Worm (Caenorhabditis elegans): ENCODE data around the gene T26G10.5.

Gene T26G10.5

DNA sequence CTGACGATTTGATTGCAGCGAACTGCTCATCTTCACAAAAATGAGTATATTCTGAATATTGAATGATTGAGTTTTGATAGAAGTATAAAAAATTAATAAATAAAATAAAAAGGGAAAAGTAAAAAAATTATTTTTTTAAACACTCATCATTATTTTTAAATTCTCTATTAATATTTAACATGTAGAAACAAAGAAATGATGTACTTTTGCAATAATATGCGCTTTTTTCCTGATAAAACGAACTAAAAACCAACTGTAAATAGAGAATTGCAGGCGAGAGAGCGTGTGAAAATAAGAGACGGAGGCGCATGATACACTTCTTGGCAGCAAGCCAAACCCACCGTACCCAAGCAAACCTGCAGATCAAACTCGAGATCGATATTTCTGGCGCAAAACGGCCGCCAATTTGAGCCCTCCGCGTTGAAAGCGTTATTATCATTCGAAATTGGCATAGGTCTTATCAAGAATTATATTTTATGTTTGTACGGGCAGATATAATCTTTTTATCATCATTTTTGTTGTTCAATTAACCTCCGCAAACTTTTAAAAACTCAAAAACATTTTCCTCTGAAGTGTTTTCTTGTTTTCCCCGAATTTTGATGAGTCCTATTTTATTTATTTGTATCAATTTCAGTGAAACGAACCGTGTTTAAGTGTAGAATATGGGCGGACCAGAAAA, 29.9 kb upstream of the T26G10.5 start, which contains the start of the genes rheb-1 and spk-1:
Gene rheb-1 (minus strand): TSS at position 51 of the 679 bp plus-strand sequence.
Gene spk-1 (plus strand): TSS at position 629 of the 679 bp plus-strand sequence.
- TF ChIP-seq ama-1 (optimal IDR thresholded peaks at IDR 0.05) (no peak), dve-1 (tag; optimal IDR thresholded peaks at IDR 0.05) (peak; percentile 31), tbx-2 (tag; optimal IDR thresholded peaks at IDR 0.05) (peak; percentile 58), syd-9 (tag; optimal IDR thresholded peaks at IDR 0.05) (peak; percentile 26), pqm-1 (tag; optimal IDR thresholded peaks at IDR 0.05) (peak; percentile 38), sox-4 (tag; optimal IDR thresholded peaks at IDR 0.05) (no peak), lim-6 (tag; optimal IDR thresholded peaks at IDR 0.05) (no peak), che-1 (tag; optimal IDR thresholded peaks at IDR 0.05) (peak; percentile 34), ceh-48 (tag; optimal IDR thresholded peaks at IDR 0.05) (peak; percentile 94), madf-2 (tag; optimal IDR thresholded peaks at IDR 0.05) (peak; percentile 28), hlh-30 (tag; optimal IDR thresholded peaks at IDR 0.05; ENCODE audit: insufficient read depth) (peak; percentile 83), unc-42 (tag; optimal IDR thresholded peaks at IDR 0.05) (peak; percentile 5), ceh-18 (tag; optimal IDR thresholded peaks at IDR 0.05) (peak; percentile 29), ceh-31 (tag; optimal IDR thresholded peaks at IDR 0.05) (peak; percentile 45), tbx-7 (tag; optimal IDR thresholded peaks at IDR 0.05) (no peak), nhr-232 (tag; optimal IDR thresholded peaks at IDR 0.05) (no peak), ceh-34 (tag; optimal IDR thresholded peaks at IDR 0.05) (no peak), nfya-1 (tag; optimal IDR thresholded peaks at IDR 0.05) (peak; percentile 77), elt-2 (tag; optimal IDR thresholded peaks at IDR 0.05) (peak; percentile 85), unc-55 (GFP tag; optimal IDR thresholded peaks at IDR 0.05) (peak; percentile 52), ets-4 (tag; optimal IDR thresholded peaks at IDR 0.05) (peak; percentile 22), gmeb-2 (tag; optimal IDR thresholded peaks at IDR 0.05) (no peak)

DNA sequence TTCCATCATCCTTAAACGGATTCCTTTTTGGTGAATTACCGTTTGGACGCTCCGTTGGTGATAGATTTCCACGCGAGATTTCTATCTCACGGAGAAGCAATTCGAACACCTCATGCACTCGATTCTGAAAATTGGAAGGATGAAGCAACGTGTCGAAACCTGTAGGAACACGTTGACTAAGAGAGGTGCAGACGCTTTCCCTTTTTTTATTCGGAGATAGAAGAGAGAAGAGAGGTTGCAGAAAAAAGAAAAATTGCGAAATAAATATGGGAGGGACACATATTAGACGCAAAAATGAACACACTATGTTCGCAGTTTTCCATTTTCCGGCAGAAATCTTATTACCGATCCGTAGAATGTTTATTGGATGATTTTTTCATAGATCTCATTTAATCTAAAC, 28.5 kb upstream of the T26G10.5 start:
- TF ChIP-seq zip-5 (tag; optimal IDR thresholded peaks at IDR 0.05) (no peak), ceh-48 (tag; optimal IDR thresholded peaks at IDR 0.05) (no peak), ref-2 (tag; optimal IDR thresholded peaks at IDR 0.05) (no peak), pha-2 (tag; optimal IDR thresholded peaks at IDR 0.05) (no peak), hlh-8 (tag; optimal IDR thresholded peaks at IDR 0.05) (no peak), ceh-9 (tag; optimal IDR thresholded peaks at IDR 0.05) (no peak), ztf-16 (tag; optimal IDR thresholded peaks at IDR 0.05) (no peak), eyg-1 (tag; optimal IDR thresholded peaks at IDR 0.05) (no peak), ceh-14 (tag; optimal IDR thresholded peaks at IDR 0.05) (no peak)

ce11 chrIII:9453962-9454361, 27.8 kb upstream of the T26G10.5 start, which contains the start of gene F54C8.7:
TSS of gene F54C8.7 (minus strand) at chrIII:9454062.
- TF ChIP-seq hlh-15 (tag; optimal IDR thresholded peaks at IDR 0.05) (no peak), lim-6 (tag; optimal IDR thresholded peaks at IDR 0.05) (no peak), F13H6.1 (tag; optimal IDR thresholded peaks at IDR 0.05) (no peak), hlh-8 (tag; optimal IDR thresholded peaks at IDR 0.05) (no peak), hlh-6 (tag; optimal IDR thresholded peaks at IDR 0.05) (no peak), pax-1 (tag; optimal IDR thresholded peaks at IDR 0.05) (no peak), K02D7.2 (tag; optimal IDR thresholded peaks at IDR 0.05) (no peak), unc-55 (GFP tag; optimal IDR thresholded peaks at IDR 0.05) (no peak), sox-4 (tag; optimal IDR thresholded peaks at IDR 0.05) (no peak)

DNA sequence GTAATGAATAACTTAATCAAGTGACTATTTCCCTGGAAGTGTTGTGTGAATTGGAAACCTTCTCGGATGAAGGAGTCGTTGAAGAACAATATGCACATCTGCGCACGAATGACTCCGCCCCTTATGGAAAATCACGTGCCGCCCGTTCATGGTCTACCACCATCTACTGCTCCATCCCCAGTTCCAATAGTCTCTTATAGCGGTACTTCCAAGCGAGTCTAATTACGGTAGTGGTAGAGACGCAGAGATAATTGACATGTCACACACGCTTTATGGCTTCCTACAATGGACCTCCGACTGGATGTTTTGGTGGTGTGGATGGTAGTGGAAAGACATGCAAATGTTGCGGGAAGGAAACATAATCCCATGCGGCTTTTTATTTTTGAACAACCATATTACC, 24.7 kb upstream of the T26G10.5 start:
- no peak for TF ChIP-seq ceh-48 (tag; optimal IDR thresholded peaks at IDR 0.05)
- TF ChIP-seq unc-55 (GFP tag; optimal IDR thresholded peaks at IDR 0.05): peak; percentile 40
- TF ChIP-seq hlh-6 (tag; optimal IDR thresholded peaks at IDR 0.05): no peak
- TF ChIP-seq nhr-11 (tag; optimal IDR thresholded peaks at IDR 0.05): no peak
- no peak for TF ChIP-seq rnt-1 (tag; optimal IDR thresholded peaks at IDR 0.05)
- no peak for TF ChIP-seq ttx-3 (tag; optimal IDR thresholded peaks at IDR 0.05)
- no peak for TF ChIP-seq pqm-1 (tag; optimal IDR thresholded peaks at IDR 0.05)
- no peak for TF ChIP-seq nhr-232 (tag; optimal IDR thresholded peaks at IDR 0.05)
- TF ChIP-seq fkh-10 (GFP tag; optimal IDR thresholded peaks at IDR 0.05): no peak
- TF ChIP-seq fax-1 (tag; optimal IDR thresholded peaks at IDR 0.05): no peak
- TF ChIP-seq ama-1 (optimal IDR thresholded peaks at IDR 0.05): no peak
- TF ChIP-seq ztf-16 (tag; optimal IDR thresholded peaks at IDR 0.05): no peak
- TF ChIP-seq sdc-2 (tag; optimal IDR thresholded peaks at IDR 0.05): no peak
- TF ChIP-seq C08G9.2 (tag; optimal IDR thresholded peaks at IDR 0.05): no peak
- TF ChIP-seq sox-4 (tag; optimal IDR thresholded peaks at IDR 0.05): no peak
- no peak for TF ChIP-seq unc-3 (GFP tag; conservative IDR thresholded peaks at IDR 0.05)
- TF ChIP-seq unc-3 (tag; optimal IDR thresholded peaks at IDR 0.05): no peak
- TF ChIP-seq ceh-34 (tag; optimal IDR thresholded peaks at IDR 0.05): peak; percentile 58
- no peak for TF ChIP-seq elt-2 (tag; optimal IDR thresholded peaks at IDR 0.05)
- TF ChIP-seq mec-3 (tag; optimal IDR thresholded peaks at IDR 0.05; ENCODE audit: borderline replicate concordance): no peak
- peak; percentile 92 for TF ChIP-seq ceh-31 (tag; optimal IDR thresholded peaks at IDR 0.05)
- TF ChIP-seq hlh-13 (GFP tag; optimal IDR thresholded peaks at IDR 0.05): no peak
- no peak for TF ChIP-seq ahr-1 (tag; optimal IDR thresholded peaks at IDR 0.05)
